Worm (Caenorhabditis elegans) whole organism, L3 larva: ENCODE measurements around the gene adh-1.

Source experiments
- ama-1 ChIP-seq: fragments of 150-350 bp; optimal IDR thresholded peaks from 2 replicates; lab custom pipeline; 2018
- elt-3 ChIP-seq, 3 experiments: fragments of 150-350 bp in 1 of 3; sonication (generic microtip) in 2 of 3; optimal IDR thresholded peaks; 2 replicates in 2 of 3; 4 replicates in 1 of 3; lab custom pipeline; 2014 to 2017; ENCODE audit warnings: missing biosample characterization in 3 of 3, missing genetic modification characterization in 3 of 3
- ztf-4 ChIP-seq: fragments of 150-350 bp; optimal IDR thresholded peaks from 2 replicates; lab custom pipeline; 2014; ENCODE audit warnings: missing biosample characterization, missing genetic modification characterization

DNA sequence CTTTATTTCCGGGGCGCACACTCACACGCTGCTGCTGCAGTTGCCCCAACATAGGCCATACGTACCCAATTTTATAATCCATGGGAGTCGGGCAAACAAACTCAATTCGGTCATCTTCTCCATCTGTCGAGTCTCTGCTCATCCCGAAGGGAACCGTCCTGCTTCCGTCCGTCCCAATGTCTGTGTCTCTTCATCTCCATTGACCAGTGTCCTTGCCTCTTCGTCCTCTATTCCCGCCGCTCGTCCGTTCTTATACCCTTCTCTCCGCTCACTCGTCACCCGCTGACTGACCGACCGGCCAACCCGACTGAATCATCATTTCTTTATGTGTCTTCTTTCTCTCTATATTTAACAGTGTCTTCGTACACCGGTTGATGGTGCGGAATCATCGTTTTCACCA, 43.2 kb upstream of the adh-1 start:
- TF ChIP-seq elt-3 (tag; optimal IDR thresholded peaks at IDR 0.05; lab: Kevin White, UChicago) (no peak), ztf-4 (tag; lab: Kevin White, UChicago) (no peak), ama-1 (no peak)
